Fruit fly (Drosophila melanogaster) whole organism, embryonic: ENCODE results near the gene AGO2.

Experiments
- BEAF-32 ChIP-seq: fragments of 200-800 bp; sonication (Bioruptor generic); optimal IDR thresholded peaks from 3 replicates; lab custom pipeline; 2017; ENCODE audit warnings: missing biosample characterization, missing genetic modification characterization, mild to moderate bottlenecking, moderate library complexity, missing genetic modification reagents
- CG10209 ChIP-seq: fragments of 200-800 bp; sonication (Bioruptor generic); optimal IDR thresholded peaks from 3 replicates; lab custom pipeline; 2017; ENCODE audit warnings: missing biosample characterization, mild to moderate bottlenecking, missing genetic modification characterization, missing genetic modification reagents
- CG1024 ChIP-seq: fragments of 200-800 bp; sonication (Bioruptor generic); IDR thresholded peaks from 2 replicates; pipeline ENCODE4 v1.3.6; 2022; ENCODE audit warnings: missing biosample characterization, missing genetic modification characterization
- CG10366 ChIP-seq: fragments of 200-800 bp; sonication (Bioruptor generic); IDR thresholded peaks from 2 replicates; pipeline ENCODE4 v1.3.6; 2022; ENCODE audit warnings: missing biosample characterization, missing genetic modification characterization
- CG10543 ChIP-seq: fragments of 200-800 bp; sonication (Bioruptor generic); optimal IDR thresholded peaks from 3 replicates; lab custom pipeline; 2017; ENCODE audit warnings: missing biosample characterization, mild to moderate bottlenecking, missing genetic modification characterization, moderate library complexity
- CG12769 ChIP-seq: fragments of 200-800 bp; sonication (Bioruptor generic); optimal IDR thresholded peaks from 2 replicates; lab custom pipeline; 2019; ENCODE audit warnings: missing biosample characterization, mild to moderate bottlenecking, missing genetic modification characterization, moderate library complexity
- CG13123 ChIP-seq: fragments of 200-800 bp; sonication (Bioruptor generic); optimal IDR thresholded peaks from 2 replicates; lab custom pipeline; 2016; ENCODE audit warnings: missing biosample characterization, missing genetic modification characterization
- CG13424 ChIP-seq: fragments of 200-800 bp; sonication (Bioruptor generic); optimal IDR thresholded peaks from 2 replicates; lab custom pipeline; 2019; ENCODE audit warnings: missing biosample characterization, mild to moderate bottlenecking, missing genetic modification characterization, moderate library complexity
- CG14965 ChIP-seq: fragments of 200-800 bp; sonication (Bioruptor generic); optimal IDR thresholded peaks from 2 replicates; lab custom pipeline; 2016; ENCODE audit warnings: missing biosample characterization, missing genetic modification characterization, borderline replicate concordance
- CG15269 ChIP-seq: fragments of 200-800 bp; sonication (Bioruptor generic); optimal IDR thresholded peaks from 2 replicates; lab custom pipeline; 2018; ENCODE audit warnings: missing biosample characterization, mild to moderate bottlenecking, missing genetic modification characterization, moderate library complexity
- CG15479 ChIP-seq: fragments of 200-800 bp; sonication (Bioruptor generic); optimal IDR thresholded peaks from 3 replicates; lab custom pipeline; 2019; ENCODE audit warnings: missing biosample characterization, mild to moderate bottlenecking, missing genetic modification characterization, moderate library complexity
- CG17568 ChIP-seq: fragments of 200-800 bp; sonication (Bioruptor generic); optimal IDR thresholded peaks from 2 replicates; lab custom pipeline; 2018; ENCODE audit warnings: missing biosample characterization, mild to moderate bottlenecking, missing genetic modification characterization, moderate library complexity
- CG2116 ChIP-seq: fragments of 200-800 bp; sonication (Bioruptor generic); optimal IDR thresholded peaks from 3 replicates; lab custom pipeline; 2018; ENCODE audit warnings: missing biosample characterization, mild to moderate bottlenecking, missing genetic modification characterization
- CG2129 ChIP-seq: fragments of 200-800 bp; sonication (Bioruptor generic); IDR thresholded peaks from 2 replicates; pipeline ENCODE4 v1.3.6; 2022; ENCODE audit warnings: missing biosample characterization, missing genetic modification characterization; ENCODE audit not compliant: partially characterized antibody
- CG2678 ChIP-seq: fragments of 200-800 bp; sonication (Bioruptor generic); optimal IDR thresholded peaks from 3 replicates; lab custom pipeline; 2019; ENCODE audit warnings: missing biosample characterization, mild to moderate bottlenecking, missing genetic modification characterization, moderate library complexity
- CG34422 ChIP-seq: fragments of 200-800 bp; sonication (Bioruptor generic); IDR thresholded peaks from 3 replicates; pipeline ENCODE4 v1.3.6; 2022; ENCODE audit warnings: missing biosample characterization, missing genetic modification characterization
- CG3995 ChIP-seq: fragments of 200-800 bp; sonication (Bioruptor generic); optimal IDR thresholded peaks from 3 replicates; lab custom pipeline; 2016; ENCODE audit warnings: missing biosample characterization, missing genetic modification characterization
- CG4328 ChIP-seq: fragments of 200-800 bp; sonication (Bioruptor generic); optimal IDR thresholded peaks from 3 replicates; lab custom pipeline; 2017; ENCODE audit warnings: missing biosample characterization, missing genetic modification reagents, missing genetic modification characterization
- CG4854 ChIP-seq: fragments of 200-800 bp; sonication (Bioruptor generic); optimal IDR thresholded peaks from 2 replicates; lab custom pipeline; 2016; ENCODE audit warnings: missing biosample characterization, missing genetic modification characterization, inconsistent platforms
- CG5245 ChIP-seq: fragments of 200-800 bp; sonication (Bioruptor generic); optimal IDR thresholded peaks from 3 replicates; lab custom pipeline; 2016; ENCODE audit warnings: missing biosample characterization, missing genetic modification characterization
- CG6791 ChIP-seq: fragments of 200-800 bp; sonication (Bioruptor generic); IDR thresholded peaks from 3 replicates; pipeline ENCODE4 v1.3.6; 2022; ENCODE audit warnings: missing biosample characterization, missing genetic modification characterization; ENCODE audit not compliant: partially characterized antibody
- CG7372 ChIP-seq: fragments of 200-800 bp; sonication (Bioruptor generic); IDR thresholded peaks from 2 replicates; pipeline ENCODE4 v1.3.6; 2022; ENCODE audit warnings: missing biosample characterization, missing genetic modification characterization
- CG8089 ChIP-seq: fragments of 200-800 bp; sonication (Bioruptor generic); optimal IDR thresholded peaks from 3 replicates; lab custom pipeline; 2016; ENCODE audit warnings: missing biosample characterization, missing genetic modification characterization
- E2f2 ChIP-seq: fragments of 200-800 bp; sonication (Bioruptor generic); IDR thresholded peaks from 2 replicates; pipeline ENCODE4 v1.3.6; 2022; ENCODE audit warnings: missing biosample characterization, missing genetic modification characterization
- Ets97D ChIP-seq: fragments of 200-800 bp; sonication (Bioruptor generic); optimal IDR thresholded peaks from 3 replicates; lab custom pipeline; 2016; ENCODE audit warnings: missing biosample characterization, missing genetic modification characterization
- HLHmδ ChIP-seq: fragments of 200-800 bp; sonication (Bioruptor generic); optimal IDR thresholded peaks from 2 replicates; lab custom pipeline; 2018; ENCODE audit warnings: missing biosample characterization, mild to moderate bottlenecking, missing genetic modification characterization, moderate library complexity
- Hmx ChIP-seq: fragments of 200-800 bp; sonication (Bioruptor generic); optimal IDR thresholded peaks from 2 replicates; lab custom pipeline; 2016; ENCODE audit warnings: missing biosample characterization, missing genetic modification characterization
- MBD-R2 ChIP-seq: fragments of 200-800 bp; sonication (Bioruptor generic); IDR thresholded peaks from 2 replicates; pipeline ENCODE4 v1.3.6; 2022; ENCODE audit warnings: missing biosample characterization, missing genetic modification characterization
- NfI ChIP-seq: fragments of 200-800 bp; sonication (Bioruptor generic); optimal IDR thresholded peaks from 3 replicates; lab custom pipeline; 2018; ENCODE audit warnings: missing biosample characterization, mild to moderate bottlenecking, missing genetic modification characterization, moderate library complexity
- Spps ChIP-seq: fragments of 200-800 bp; sonication (Bioruptor generic); optimal IDR thresholded peaks from 2 replicates; lab custom pipeline; 2018; ENCODE audit warnings: missing biosample characterization, mild to moderate bottlenecking, missing genetic modification characterization
- YL-1 ChIP-seq: fragments of 200-800 bp; sonication (Bioruptor generic); optimal IDR thresholded peaks from 3 replicates; lab custom pipeline; 2017; ENCODE audit warnings: missing biosample characterization, mild to moderate bottlenecking, missing genetic modification characterization
- ase ChIP-seq: fragments of 200-800 bp; sonication (Bioruptor generic); IDR thresholded peaks from 3 replicates; pipeline ENCODE4 v1.3.6; 2022; ENCODE audit warnings: missing biosample characterization, missing genetic modification characterization
- bab2 ChIP-seq: fragments of 200-800 bp; sonication (Bioruptor generic); optimal IDR thresholded peaks from 2 replicates; lab custom pipeline; 2016; ENCODE audit warnings: missing biosample characterization, missing genetic modification characterization
- caup ChIP-seq: fragments of 200-800 bp; sonication (Bioruptor generic); optimal IDR thresholded peaks from 3 replicates; lab custom pipeline; 2017; ENCODE audit warnings: missing biosample characterization, mild to moderate bottlenecking, missing genetic modification characterization, moderate library complexity; ENCODE audit not compliant: severe bottlenecking
- exex ChIP-seq: fragments of 200-800 bp; sonication (Bioruptor generic); optimal IDR thresholded peaks from 4 replicates; lab custom pipeline; 2018; ENCODE audit warnings: missing biosample characterization, mild to moderate bottlenecking, missing genetic modification characterization, moderate library complexity
- hb ChIP-seq: fragments of 200-800 bp; sonication (Bioruptor generic); IDR thresholded peaks from 3 replicates; pipeline ENCODE4 v1.3.6; 2022; ENCODE audit warnings: missing biosample characterization, missing genetic modification characterization; ENCODE audit not compliant: partially characterized antibody
- jing ChIP-seq: fragments of 200-800 bp; sonication (Bioruptor generic); optimal IDR thresholded peaks from 2 replicates; lab custom pipeline; 2018; ENCODE audit warnings: missing biosample characterization, mild to moderate bottlenecking, missing genetic modification characterization
- lmd ChIP-seq: fragments of 200-800 bp; sonication (Bioruptor generic); IDR thresholded peaks from 2 replicates; pipeline ENCODE4 v1.3.6; 2022; ENCODE audit warnings: missing biosample characterization, missing genetic modification characterization
- lov ChIP-seq, 2 experiments: fragments of 200-800 bp in 1 of 2; fragments of >200 bp in 1 of 2; sonication (Bioruptor generic) in 1 of 2; IDR thresholded peaks in 1 of 2; optimal IDR thresholded peaks in 1 of 2; 2 replicates in 1 of 2; 3 replicates in 1 of 2; pipeline versions ENCODE4 v1.3.6 to Lab custom; 2017 to 2022; ENCODE audit warnings: missing biosample characterization in 1 of 2, missing genetic modification characterization in 1 of 2
- pan ChIP-seq, 4 experiments: fragments of >200 bp in 3 of 4; fragments of 200-800 bp in 1 of 4; sonication (Bioruptor generic) in 1 of 4; optimal IDR thresholded peaks in 3 of 4; IDR thresholded peaks in 1 of 4; 2 replicates each; pipeline versions ENCODE4 v1.3.6 to Lab custom; 2017 to 2022; ENCODE audit warnings: missing biosample characterization in 2 of 4, missing genetic modification characterization in 2 of 4, mixed read lengths in 1 of 4
- pzg ChIP-seq: fragments of 200-800 bp; sonication (Bioruptor generic); optimal IDR thresholded peaks from 3 replicates; lab custom pipeline; 2018; ENCODE audit warnings: missing biosample characterization, mild to moderate bottlenecking, missing genetic modification characterization, moderate library complexity
- repo ChIP-seq: fragments of 200-800 bp; sonication (Bioruptor generic); optimal IDR thresholded peaks from 2 replicates; lab custom pipeline; 2016; ENCODE audit warnings: missing biosample characterization, missing genetic modification characterization
- slp2 ChIP-seq: fragments of 200-800 bp; sonication (Bioruptor generic); optimal IDR thresholded peaks from 2 replicates; lab custom pipeline; 2016; ENCODE audit warnings: missing biosample characterization, missing genetic modification characterization
- sna ChIP-seq: fragments of 200-800 bp; sonication (Bioruptor generic); IDR thresholded peaks from 2 replicates; pipeline ENCODE4 v1.3.6; 2022; ENCODE audit warnings: missing biosample characterization, missing genetic modification characterization; ENCODE audit not compliant: partially characterized antibody
- stwl ChIP-seq: fragments of 200-800 bp; sonication (Bioruptor generic); optimal IDR thresholded peaks from 3 replicates; lab custom pipeline; 2018; ENCODE audit warnings: missing biosample characterization, mild to moderate bottlenecking, missing genetic modification characterization, moderate library complexity
- tin ChIP-seq: fragments of 200-800 bp; sonication (Bioruptor generic); optimal IDR thresholded peaks from 3 replicates; lab custom pipeline; 2016; ENCODE audit warnings: missing biosample characterization, missing genetic modification characterization
- trem ChIP-seq: fragments of 200-800 bp; optimal IDR thresholded peaks from 3 replicates; lab custom pipeline; 2019; ENCODE audit warnings: missing biosample characterization, mild to moderate bottlenecking, missing genetic modification characterization, moderate library complexity
- usp ChIP-seq: fragments of >200 bp; optimal IDR thresholded peaks from 2 replicates; lab custom pipeline; 2017; ENCODE audit warnings: missing biosample characterization, missing genetic modification characterization
- wek ChIP-seq: fragments of 200-800 bp; sonication (Bioruptor generic); optimal IDR thresholded peaks from 3 replicates; lab custom pipeline; 2018; ENCODE audit warnings: missing biosample characterization, mild to moderate bottlenecking, missing genetic modification characterization, moderate library complexity

Gene AGO2

DNA sequence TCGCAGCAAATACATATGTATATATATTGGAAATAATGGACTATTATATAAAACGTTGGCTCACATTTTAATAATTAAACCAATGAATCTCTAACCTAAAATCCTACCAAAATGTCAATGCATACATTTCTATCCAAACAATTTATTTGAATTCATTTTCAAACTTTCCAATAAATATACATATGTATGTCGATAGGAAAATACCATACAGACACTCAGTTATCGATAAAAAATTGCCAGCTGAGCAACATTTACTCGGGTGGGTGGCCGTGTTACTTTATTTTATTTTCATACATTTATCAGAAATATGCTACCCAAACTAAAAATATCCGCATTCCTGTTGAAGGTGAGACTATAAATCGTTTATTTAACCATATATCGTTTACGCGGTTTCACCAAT, 22.4 kb downstream of the AGO2 start, which contains the start of gene Ufsp2 (continued):
- TF ChIP-seq NfI (GFP tag; lab: Kevin White, UChicago), result no peak
- no peak for TF ChIP-seq CG7372 (GFP tag; lab: Robert Waterston, UW)
- no peak for TF ChIP-seq CG4854 (GFP tag; lab: Kevin White, UChicago)
- no peak for TF ChIP-seq CG17568 (GFP tag; lab: Kevin White, UChicago)
- no peak for TF ChIP-seq usp (GFP tag; lab: Kevin White, UChicago)
- TF ChIP-seq MBD-R2 (GFP tag; lab: Robert Waterston, UW), result peak; percentile 37; the same call in 1 of the 2 replicates
- no peak for TF ChIP-seq CG10209
- TF ChIP-seq pan (optimal IDR thresholded peaks at IDR 0.05; lab: Kevin White, UChicago), result no peak
- no peak for TF ChIP-seq pan (GFP tag; optimal IDR thresholded peaks at IDR 0.05 in 1 of 2, IDR thresholded peaks at IDR 0.05 in 1 of 2)
- TF ChIP-seq BEAF-32, result peak; percentile 15
- peak; percentile 58; the same call in 1 of the 2 replicates for TF ChIP-seq E2f2
- no peak for TF ChIP-seq ase (GFP tag; lab: Robert Waterston, UW)
- no peak for TF ChIP-seq tin
- no peak for TF ChIP-seq jing (GFP tag; lab: Kevin White, UChicago)
- peak; percentile 11 for TF ChIP-seq pzg (GFP tag; lab: Kevin White, UChicago)
- TF ChIP-seq trem (tag; lab: Kevin White, UChicago), result peak; percentile 22
- no peak for TF ChIP-seq CG12769
- TF ChIP-seq YL-1 (GFP tag; lab: Kevin White, UChicago), result peak; percentile 31
- no peak for TF ChIP-seq CG15269
- TF ChIP-seq CG13424 (tag; lab: Kevin White, UChicago), result no peak
- no peak for TF ChIP-seq Spps (tag; lab: Kevin White, UChicago)
- TF ChIP-seq sna (GFP tag; lab: Robert Waterston, UW), result 0 out of 2 replicates have a peak, but pooled peaks have one; percentile 23
- TF ChIP-seq lov (optimal IDR thresholded peaks at IDR 0.05; lab: Kevin White, UChicago), result no peak
- TF ChIP-seq lov (GFP tag; IDR thresholded peaks at IDR 0.05; lab: Robert Waterston, UW), result no peak
- no peak for TF ChIP-seq CG10543
- no peak for TF ChIP-seq CG4328 (GFP tag; lab: Kevin White, UChicago)
- TF ChIP-seq CG5245 (GFP tag; lab: Kevin White, UChicago), result no peak
- TF ChIP-seq slp2 (GFP tag; lab: Kevin White, UChicago), result no peak
- TF ChIP-seq repo (GFP tag; lab: Kevin White, UChicago), result no peak
- no peak for TF ChIP-seq wek
- TF ChIP-seq CG13123 (GFP tag; lab: Kevin White, UChicago), result no peak
- no peak for TF ChIP-seq caup (GFP tag; lab: Kevin White, UChicago)
- no peak for TF ChIP-seq CG34422
- TF ChIP-seq Hmx (GFP tag; lab: Kevin White, UChicago), result no peak
- no peak for TF ChIP-seq CG14965
- no peak for TF ChIP-seq CG15479 (GFP tag; lab: Kevin White, UChicago)
- no peak for TF ChIP-seq CG8089
- TF ChIP-seq CG10366 (GFP tag; lab: Robert Waterston, UW), result no peak
- TF ChIP-seq CG2129, result no peak
- TF ChIP-seq CG6791 (GFP tag; lab: Robert Waterston, UW), result no peak
- TF ChIP-seq CG1024 (GFP tag; lab: Robert Waterston, UW), result no peak
- no peak for TF ChIP-seq Ets97D
- peak; percentile 24 for TF ChIP-seq stwl
- TF ChIP-seq lmd, result no peak
- no peak for TF ChIP-seq exex
- no peak for TF ChIP-seq CG3995 (GFP tag; lab: Kevin White, UChicago)
- TF ChIP-seq HLHmδ (GFP tag; lab: Kevin White, UChicago), result no peak
- TF ChIP-seq CG2678 (tag; lab: Kevin White, UChicago), result no peak
- peak; percentile 26 for TF ChIP-seq CG2116 (GFP tag; lab: Kevin White, UChicago)
- TF ChIP-seq bab2 (GFP tag; lab: Kevin White, UChicago), result no peak
- no peak for TF ChIP-seq hb (GFP tag; lab: Robert Waterston, UW)
